Fruit fly (Drosophila melanogaster): ENCODE results near the gene Gtpx.

DNA sequence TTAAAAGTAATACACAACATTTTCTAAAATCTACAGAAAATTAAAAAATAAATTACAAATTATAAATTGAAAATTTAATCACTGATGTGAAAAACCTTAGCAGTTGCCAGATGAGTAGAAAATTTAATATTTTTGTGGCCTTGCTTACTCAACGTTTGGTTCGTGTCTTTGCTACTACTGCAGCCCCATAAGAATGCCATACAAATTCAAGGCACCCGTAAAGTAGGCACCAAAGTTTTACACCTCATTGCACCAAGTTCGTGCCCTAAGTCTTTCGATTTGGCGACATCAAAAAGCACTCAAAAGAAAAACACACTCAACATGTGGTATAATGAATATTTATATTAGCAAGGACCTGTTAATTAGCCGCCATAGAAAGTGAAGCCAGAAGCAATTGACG is 49.1 kb upstream of the Gtpx start:
- TF ChIP-seq Eip93F (GFP tag; optimal IDR thresholded peaks at IDR 0.05) (no peak), OdsH (GFP tag; optimal IDR thresholded peaks at IDR 0.05) (no peak), Blimp-1 (GFP tag; optimal IDR thresholded peaks at IDR 0.05) (no peak), pdm3 (GFP tag; optimal IDR thresholded peaks at IDR 0.05) (no peak), Met (GFP tag; optimal IDR thresholded peaks at IDR 0.05) (no peak), Lpt (GFP tag; optimal IDR thresholded peaks at IDR 0.05) (no peak)
